Worm (Caenorhabditis elegans): ENCODE data around the gene sod-1.
A peak's percentile ranks its signal among the peaks of the same experiment; 100 is the strongest.
"Not testable (repeated sequence)": the region's sequence is repeated elsewhere in the genome, so short reads cannot be mapped to it uniquely, and the experiment has no call there.

The sod-1 gene

DNA sequence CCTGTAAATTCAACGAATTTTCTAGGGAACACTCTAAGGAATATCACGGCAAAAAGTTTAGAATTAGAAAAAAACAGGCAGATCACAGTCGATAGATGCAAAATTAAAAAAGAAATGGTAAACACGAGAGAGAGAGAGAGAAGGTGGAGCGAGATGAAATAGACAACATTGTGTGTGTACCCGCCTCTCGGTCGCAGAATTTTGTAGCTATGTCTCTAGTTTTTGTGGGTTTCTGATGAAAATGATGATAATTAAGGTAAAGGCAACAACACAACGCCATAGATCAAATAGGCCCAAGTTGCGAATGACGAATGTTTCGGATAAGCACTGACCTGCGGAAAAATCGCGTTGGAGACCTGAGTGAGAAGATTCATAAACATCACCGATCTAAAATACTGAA lies at the start of gene sod-1:
sod-1 (minus strand) TSS at position 387 of the 400 bp plus-strand sequence.
- peak; percentile 4 for TF ChIP-seq nhr-129 (tag; optimal IDR thresholded peaks at IDR 0.05)
- no peak for TF ChIP-seq nhr-10 (tag; optimal IDR thresholded peaks at IDR 0.05)

- TF ChIP-seq crh-2 (tag; optimal IDR thresholded peaks at IDR 0.05) (peak; percentile 88), gmeb-1 (tag; optimal IDR thresholded peaks at IDR 0.05) (peak; percentile 57), egl-27 (tag; optimal IDR thresholded peaks at IDR 0.05) (peak; percentile 38), mab-5 (tag; optimal IDR thresholded peaks at IDR 0.05) (peak; percentile 28), Y55F3AM.14 (GFP tag; optimal IDR thresholded peaks at IDR 0.05) (no peak), fos-1 (tag; optimal IDR thresholded peaks at IDR 0.05) (peak; percentile 51), lin-13 (GFP tag; optimal IDR thresholded peaks at IDR 0.05) (peak; percentile 35), C34F6.9 (tag; optimal IDR thresholded peaks at IDR 0.05) (peak; percentile 66), nhr-129 (tag; optimal IDR thresholded peaks at IDR 0.05) (peak; percentile 69), nhr-25 (tag; optimal IDR thresholded peaks at IDR 0.05) (peak; percentile 65), sma-3 (GFP tag; optimal IDR thresholded peaks at IDR 0.05) (peak; percentile 14), sma-9 (GFP tag; optimal IDR thresholded peaks at IDR 0.05) (peak; percentile 36), sma-9 (tag; optimal IDR thresholded peaks at IDR 0.05) (no peak), F13H6.1 (tag; optimal IDR thresholded peaks at IDR 0.05) (peak; percentile 60), nhr-77 (tag; optimal IDR thresholded peaks at IDR 0.05) (no peak), lsy-2 (tag; optimal IDR thresholded peaks at IDR 0.05) (peak; percentile 60 to 85), ceh-16 (tag; optimal IDR thresholded peaks at IDR 0.05) (no peak), unc-62 (GFP tag; optimal IDR thresholded peaks at IDR 0.05) (no peak), mdl-1 (tag; optimal IDR thresholded peaks at IDR 0.05) (peak in 1 of 2 experiments; percentile 3), nhr-23 (tag; optimal IDR thresholded peaks at IDR 0.05) (no peak), unc-55 (GFP tag; optimal IDR thresholded peaks at IDR 0.05) (peak; percentile 65)
These were observed 48.8 kb upstream of the sod-1 start, which contains the start of the genes lst-6 and lst-5 for ce11 chrII:7022370-7023001. lst-6 (minus strand) TSS chrII:7022509. lst-5 (plus strand) TSS chrII:7022913.

- TF ChIP-seq ztf-11 (tag; optimal IDR thresholded peaks at IDR 0.05) (no peak), blmp-1 (tag; optimal IDR thresholded peaks at IDR 0.05; ENCODE audit: insufficient read depth) (no peak), lsy-2 (tag; optimal IDR thresholded peaks at IDR 0.05) (no peak), skn-1 (tag; optimal IDR thresholded peaks at IDR 0.05) (no peak), snpc-4 (tag; optimal IDR thresholded peaks at IDR 0.05) (no peak)
These were observed 38.9 kb upstream of the sod-1 start, which contains the start of gene sqv-7 for ce11 chrII:7012592-7012991. sqv-7 (minus strand) TSS chrII:7012692.

ce11 chrII:7002956-7003357 lies 29.3 kb upstream of the sod-1 start:
- TF ChIP-seq Y55F3AM.14 (GFP tag; optimal IDR thresholded peaks at IDR 0.05) (peak; percentile 4), sma-3 (GFP tag; optimal IDR thresholded peaks at IDR 0.05) (peak; percentile 6), ztf-4 (tag; optimal IDR thresholded peaks at IDR 0.05) (no peak), F13H6.1 (tag; optimal IDR thresholded peaks at IDR 0.05) (peak; percentile 1), gmeb-1 (tag; optimal IDR thresholded peaks at IDR 0.05) (no peak)

ce11 chrII:7001405-7001804 lies 27.7 kb upstream of the sod-1 start:
- peak; percentile 26 for TF ChIP-seq nhr-129 (tag; optimal IDR thresholded peaks at IDR 0.05)
- peak; percentile 8 for TF ChIP-seq fos-1 (tag; optimal IDR thresholded peaks at IDR 0.05)
- peak; percentile 10 for TF ChIP-seq sma-9 (GFP tag; optimal IDR thresholded peaks at IDR 0.05)
- TF ChIP-seq sma-9 (tag; optimal IDR thresholded peaks at IDR 0.05), result not testable (repeated sequence)

DNA sequence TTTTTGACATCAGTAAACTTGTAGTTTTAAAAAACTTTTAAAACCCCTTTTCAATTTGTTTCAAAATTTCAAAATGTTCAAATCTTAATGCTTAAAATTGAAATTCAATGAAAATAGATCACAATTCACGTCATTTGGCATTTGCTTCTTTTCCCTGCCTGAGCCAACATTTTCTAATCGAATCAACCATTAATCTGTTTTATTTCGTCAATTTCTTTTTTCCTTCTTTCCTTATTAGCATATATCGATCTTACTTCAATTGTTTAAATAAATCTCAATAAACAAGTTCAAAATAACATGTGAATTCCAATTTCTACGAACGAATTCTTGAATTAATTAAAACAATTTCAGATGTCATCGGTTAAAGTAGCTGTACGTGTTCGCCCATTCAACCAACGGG lies 21.9 kb upstream of the sod-1 start:
- no peak for TF ChIP-seq fos-1 (tag; optimal IDR thresholded peaks at IDR 0.05)
- TF ChIP-seq sma-3 (GFP tag; optimal IDR thresholded peaks at IDR 0.05), result no peak
- no peak for TF ChIP-seq Y55F3AM.14 (GFP tag; optimal IDR thresholded peaks at IDR 0.05)
- no peak for TF ChIP-seq peb-1 (tag; optimal IDR thresholded peaks at IDR 0.05)
- no peak for TF ChIP-seq skn-1 (tag; optimal IDR thresholded peaks at IDR 0.05)
- TF ChIP-seq lin-11 (tag; optimal IDR thresholded peaks at IDR 0.05), result no peak

- peak; percentile 27 for TF ChIP-seq C34F6.9 (tag; optimal IDR thresholded peaks at IDR 0.05)
- peak; percentile 55 for TF ChIP-seq sem-4 (tag; optimal IDR thresholded peaks at IDR 0.05)
- TF ChIP-seq crh-2 (tag; optimal IDR thresholded peaks at IDR 0.05), result peak; percentile 14
- no peak for TF ChIP-seq nhr-129 (tag; optimal IDR thresholded peaks at IDR 0.05)
- TF ChIP-seq zag-1 (tag; optimal IDR thresholded peaks at IDR 0.05), result peak; percentile 24
- TF ChIP-seq lsy-2 (tag; optimal IDR thresholded peaks at IDR 0.05), result peak in 1 of 2 experiments; percentile 16
- no peak for TF ChIP-seq unc-39 (tag; optimal IDR thresholded peaks at IDR 0.05)
These were observed 21.0 kb upstream of the sod-1 start, which contains the start of gene unc-104 for ce11 chrII:6994677-6995076. unc-104 (plus strand) TSS chrII:6994987.

All from whole organism, L2 larva.